Fruit fly (Drosophila melanogaster) whole organism, prepupa: ENCODE results near the gene Setx.

Experiments
- CG11902 ChIP-seq: fragments of 200-800 bp; sonication (Bioruptor generic); optimal IDR thresholded peaks from 3 replicates; lab custom pipeline; 2016; ENCODE audit warnings: missing biosample characterization, missing genetic modification characterization
- CG1621 ChIP-seq: fragments of 200-800 bp; sonication (Bioruptor generic); optimal IDR thresholded peaks from 3 replicates; lab custom pipeline; 2018; ENCODE audit warnings: missing biosample characterization, mild to moderate bottlenecking, missing genetic modification characterization
- CG6808 ChIP-seq: fragments of 200-800 bp; sonication (Bioruptor generic); optimal IDR thresholded peaks from 3 replicates; lab custom pipeline; 2017; ENCODE audit warnings: missing biosample characterization, missing genetic modification characterization, mild to moderate bottlenecking, moderate library complexity, missing genetic modification reagents
- CG6854 ChIP-seq: fragments of 200-800 bp; sonication (Bioruptor generic); optimal IDR thresholded peaks from 2 replicates; lab custom pipeline; 2017; ENCODE audit warnings: missing biosample characterization, mild to moderate bottlenecking, missing genetic modification characterization
- CG8119 ChIP-seq: fragments of 200-800 bp; sonication (Bioruptor generic); IDR thresholded peaks from 3 replicates; pipeline ENCODE4 v1.3.6; 2022; ENCODE audit warnings: missing biosample characterization, missing genetic modification characterization
- lz ChIP-seq: fragments of 200-800 bp; sonication (Bioruptor generic); optimal IDR thresholded peaks from 3 replicates; lab custom pipeline; 2016; ENCODE audit warnings: missing biosample characterization, missing genetic modification characterization
- pdm3 ChIP-seq: fragments of 200-800 bp; sonication (Bioruptor generic); optimal IDR thresholded peaks from 3 replicates; lab custom pipeline; 2016; ENCODE audit warnings: missing biosample characterization, missing genetic modification characterization

- TF ChIP-seq CG6854 (GFP tag; lab: Kevin White, UChicago) (peak; percentile 73), CG11902 (GFP tag; lab: Kevin White, UChicago) (no peak), pdm3 (no peak), CG8119 (no peak), CG6808 (GFP tag; lab: Kevin White, UChicago) (peak; percentile 6), CG1621 (tag; lab: Kevin White, UChicago) (peak; percentile 96), lz (GFP tag; lab: Kevin White, UChicago) (no peak)
Measured at dm6 chr3L:8151727-8152199, 14.5 kb upstream of the Setx start, which contains the start of gene CG13676.
